Worm (Caenorhabditis elegans) whole organism, late embryonic: ENCODE results near the gene paqr-1.

ENCODE experiments used
- C08G9.2 ChIP-seq: sonication (generic microtip); optimal IDR thresholded peaks from 2 replicates; lab custom pipeline; 2016; ENCODE audit warnings: mild to moderate bottlenecking, missing genetic modification characterization, moderate library complexity, missing compliant biosample characterization
- F13H6.1 ChIP-seq: sonication (generic microtip); optimal IDR thresholded peaks from 2 replicates; lab custom pipeline; 2016; ENCODE audit warnings: missing genetic modification characterization, missing compliant biosample characterization
- K09A11.1 ChIP-seq: sonication (generic microtip); optimal IDR thresholded peaks from 2 replicates; lab custom pipeline; 2017; ENCODE audit warnings: antibody characterized with exemption, mild to moderate bottlenecking, missing genetic modification characterization, missing compliant biosample characterization; ENCODE audit not compliant: insufficient read depth
- T23F11.4 ChIP-seq: fragments of 200-800 bp; sonication (Bioruptor generic); optimal IDR thresholded peaks from 2 replicates; lab custom pipeline; 2018; ENCODE audit warnings: mild to moderate bottlenecking, missing genetic modification characterization, missing compliant biosample characterization
- Y22D7AL.16 ChIP-seq: sonication (generic microtip); optimal IDR thresholded peaks from 2 replicates; lab custom pipeline; 2016; ENCODE audit warnings: missing genetic modification characterization, missing compliant biosample characterization
- ahr-1 ChIP-seq: sonication (generic microtip); optimal IDR thresholded peaks from 2 replicates; lab custom pipeline; 2016; ENCODE audit warnings: missing genetic modification characterization, missing compliant biosample characterization
- ama-1 ChIP-seq: fragments of 150-350 bp; optimal IDR thresholded peaks from 2 replicates; lab custom pipeline; 2014
- ceh-14 ChIP-seq: sonication (generic microtip); optimal IDR thresholded peaks from 2 replicates; lab custom pipeline; 2016; ENCODE audit warnings: missing genotype, missing genetic modification characterization, missing compliant biosample characterization
- ceh-18 ChIP-seq: sonication (generic microtip); optimal IDR thresholded peaks from 2 replicates; lab custom pipeline; 2016; ENCODE audit warnings: missing genetic modification characterization, missing compliant biosample characterization
- ceh-19 ChIP-seq: fragments of 200-800 bp; sonication (Bioruptor generic); optimal IDR thresholded peaks from 2 replicates; lab custom pipeline; 2018; ENCODE audit warnings: mild to moderate bottlenecking, missing genetic modification characterization, missing compliant biosample characterization
- ceh-2 ChIP-seq: sonication (generic microtip); optimal IDR thresholded peaks from 2 replicates; lab custom pipeline; 2016; ENCODE audit warnings: missing genotype, missing genetic modification characterization, missing compliant biosample characterization
- ceh-24 ChIP-seq: sonication (generic microtip); optimal IDR thresholded peaks from 2 replicates; lab custom pipeline; 2016; ENCODE audit warnings: mild to moderate bottlenecking, missing genetic modification characterization, missing compliant biosample characterization
- ceh-31 ChIP-seq: sonication (generic microtip); optimal IDR thresholded peaks from 2 replicates; lab custom pipeline; 2016; ENCODE audit warnings: missing genetic modification characterization, missing compliant biosample characterization
- ceh-48 ChIP-seq: sonication (generic microtip); optimal IDR thresholded peaks from 2 replicates; lab custom pipeline; 2016; ENCODE audit warnings: missing genetic modification characterization, inconsistent platforms, missing compliant biosample characterization
- ceh-6 ChIP-seq: fragments of 200-800 bp; sonication (Bioruptor generic); optimal IDR thresholded peaks from 2 replicates; lab custom pipeline; 2018; ENCODE audit warnings: mild to moderate bottlenecking, missing genetic modification characterization, missing compliant biosample characterization
- ceh-9 ChIP-seq: sonication (generic microtip); optimal IDR thresholded peaks from 2 replicates; lab custom pipeline; 2016; ENCODE audit warnings: mild to moderate bottlenecking, missing genetic modification characterization, inconsistent platforms, missing compliant biosample characterization
- dmd-4 ChIP-seq: sonication (generic microtip); optimal IDR thresholded peaks from 2 replicates; lab custom pipeline; 2016; ENCODE audit warnings: borderline replicate concordance, missing genetic modification characterization, missing compliant biosample characterization
- dve-1 ChIP-seq: sonication (generic microtip); optimal IDR thresholded peaks from 2 replicates; lab custom pipeline; 2017; ENCODE audit warnings: antibody characterized with exemption, mild to moderate bottlenecking, missing genetic modification characterization, missing compliant biosample characterization
- ets-4 ChIP-seq: sonication (generic microtip); optimal IDR thresholded peaks from 2 replicates; lab custom pipeline; 2016; ENCODE audit warnings: missing genetic modification characterization, missing compliant biosample characterization
- eyg-1 ChIP-seq: sonication (generic microtip); optimal IDR thresholded peaks from 2 replicates; lab custom pipeline; 2016; ENCODE audit warnings: missing genotype, missing genetic modification characterization, missing compliant biosample characterization
- hlh-15 ChIP-seq: sonication (generic microtip); optimal IDR thresholded peaks from 2 replicates; lab custom pipeline; 2016; ENCODE audit warnings: missing genetic modification characterization, missing compliant biosample characterization
- hlh-30 ChIP-seq: sonication (generic microtip); optimal IDR thresholded peaks from 2 replicates; lab custom pipeline; 2017; ENCODE audit warnings: antibody characterized with exemption, missing genetic modification characterization, missing compliant biosample characterization; ENCODE audit not compliant: insufficient read depth
- hlh-6 ChIP-seq: sonication (generic microtip); optimal IDR thresholded peaks from 2 replicates; lab custom pipeline; 2016; ENCODE audit warnings: missing genotype, missing genetic modification characterization, missing compliant biosample characterization
- lin-11 ChIP-seq: fragments of 200-800 bp; sonication (Bioruptor generic); optimal IDR thresholded peaks from 2 replicates; lab custom pipeline; 2018; ENCODE audit warnings: mild to moderate bottlenecking, missing genetic modification characterization, missing compliant biosample characterization
- madf-2 ChIP-seq: sonication (generic microtip); optimal IDR thresholded peaks from 2 replicates; lab custom pipeline; 2017; ENCODE audit warnings: missing genetic modification characterization, missing compliant biosample characterization
- mec-3 ChIP-seq: sonication (generic microtip); optimal IDR thresholded peaks from 2 replicates; lab custom pipeline; 2016; ENCODE audit warnings: borderline replicate concordance, missing genetic modification characterization, missing compliant biosample characterization
- nfya-1 ChIP-seq: sonication (generic microtip); optimal IDR thresholded peaks from 2 replicates; lab custom pipeline; 2017; ENCODE audit warnings: missing genetic modification characterization, mild to moderate bottlenecking, missing compliant biosample characterization, antibody characterized with exemption, moderate library complexity
- nhr-232 ChIP-seq: sonication (generic microtip); optimal IDR thresholded peaks from 2 replicates; lab custom pipeline; 2016; ENCODE audit warnings: missing genetic modification characterization, missing compliant biosample characterization
- pag-3 ChIP-seq: sonication (generic microtip); optimal IDR thresholded peaks from 2 replicates; lab custom pipeline; 2016; ENCODE audit warnings: missing compliant biosample characterization, missing genetic modification characterization, borderline replicate concordance
- pat-9 ChIP-seq: fragments of 200-800 bp; sonication (Bioruptor generic); optimal IDR thresholded peaks from 2 replicates; lab custom pipeline; 2018; ENCODE audit warnings: mild to moderate bottlenecking, missing genetic modification characterization, moderate library complexity, missing compliant biosample characterization
- pros-1 ChIP-seq: fragments of 150-350 bp; optimal IDR thresholded peaks from 2 replicates; lab custom pipeline; 2014; ENCODE audit warnings: missing biosample characterization, missing genetic modification reagents, missing genetic modification characterization
- ref-2 ChIP-seq: sonication (generic microtip); optimal IDR thresholded peaks from 2 replicates; lab custom pipeline; 2016; ENCODE audit warnings: missing genetic modification characterization, missing compliant biosample characterization
- rnt-1 ChIP-seq: sonication (generic microtip); optimal IDR thresholded peaks from 2 replicates; lab custom pipeline; 2016; ENCODE audit warnings: missing genetic modification characterization, missing compliant biosample characterization
- sox-4 ChIP-seq: sonication (generic microtip); optimal IDR thresholded peaks from 2 replicates; lab custom pipeline; 2017; ENCODE audit warnings: mild to moderate bottlenecking, missing genetic modification characterization, inconsistent platforms, missing compliant biosample characterization
- syd-9 ChIP-seq: sonication (generic microtip); optimal IDR thresholded peaks from 2 replicates; lab custom pipeline; 2016; ENCODE audit warnings: mild to moderate bottlenecking, missing genetic modification characterization, moderate library complexity, missing compliant biosample characterization
- tbx-2 ChIP-seq: sonication (generic microtip); optimal IDR thresholded peaks from 2 replicates; lab custom pipeline; 2016; ENCODE audit warnings: missing genetic modification characterization, missing compliant biosample characterization
- ttx-3 ChIP-seq: sonication (generic microtip); optimal IDR thresholded peaks from 2 replicates; lab custom pipeline; 2016; ENCODE audit warnings: missing genetic modification reagents, missing genetic modification characterization, missing compliant biosample characterization
- unc-42 ChIP-seq: sonication (generic microtip); optimal IDR thresholded peaks from 2 replicates; lab custom pipeline; 2016; ENCODE audit warnings: missing genotype, missing genetic modification characterization, missing compliant biosample characterization
- unc-86 ChIP-seq: sonication (generic microtip); optimal IDR thresholded peaks from 2 replicates; lab custom pipeline; 2016; ENCODE audit warnings: missing genetic modification characterization, missing compliant biosample characterization
- ztf-16 ChIP-seq: sonication (generic microtip); optimal IDR thresholded peaks from 2 replicates; lab custom pipeline; 2017; ENCODE audit warnings: missing genetic modification characterization, missing compliant biosample characterization

paqr-1 gene

DNA sequence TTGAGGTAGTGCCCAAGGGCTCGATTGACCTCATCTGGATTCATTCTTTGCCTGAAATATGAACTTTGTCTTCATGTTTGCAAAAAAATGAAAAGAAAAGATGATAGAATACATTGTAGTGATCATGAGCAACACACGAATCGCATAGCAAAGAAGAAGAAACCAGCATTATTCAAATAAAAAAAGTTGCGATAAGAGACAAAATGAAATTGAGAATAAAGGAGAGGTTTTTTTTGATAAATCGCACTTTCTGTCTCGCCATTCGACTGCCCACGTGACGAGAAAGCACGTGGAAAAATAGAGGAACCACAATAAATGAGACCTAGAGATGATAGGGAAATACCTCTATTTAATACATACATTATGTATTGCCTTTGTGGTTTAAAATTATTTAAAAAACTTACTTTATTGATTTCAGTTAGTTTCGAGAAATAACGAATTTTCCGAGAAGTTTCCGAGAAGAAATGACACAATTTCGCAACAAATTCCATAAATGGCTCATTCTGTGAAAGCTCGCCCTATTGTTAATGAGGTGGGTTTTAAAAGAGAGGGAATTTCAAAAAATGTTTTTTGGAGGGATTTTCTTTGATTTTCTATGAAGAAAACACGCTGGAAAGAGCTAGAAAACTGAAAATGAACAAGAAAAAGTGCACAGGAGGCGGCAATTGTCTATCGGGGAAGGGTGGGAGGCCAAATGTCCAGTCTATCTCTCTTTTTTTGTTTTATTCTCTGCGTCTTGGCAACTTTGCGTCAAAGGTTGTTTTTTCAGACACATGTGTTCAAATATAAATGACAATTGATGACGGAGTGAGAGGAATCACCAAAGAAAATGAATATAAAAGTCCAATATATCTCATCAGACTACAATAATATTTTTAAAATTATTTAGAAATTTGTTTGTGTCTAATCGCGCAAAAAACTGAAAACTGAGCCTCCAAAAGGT lies at the start of gene paqr-1:
TSS of gene paqr-1 (minus strand) at position 51 of the 943 bp plus-strand sequence.
- no peak for TF ChIP-seq pros-1 (tag; lab: Kevin White, UChicago)
- no peak for TF ChIP-seq ceh-2 (tag; lab: Kevin White, UChicago)
- TF ChIP-seq K09A11.1 (tag; lab: Kevin White, UChicago) = no peak
- TF ChIP-seq sox-4 (tag; lab: Kevin White, UChicago) = no peak
- no peak for TF ChIP-seq ztf-16
- peak; percentile 50 for TF ChIP-seq hlh-30 (tag; lab: Kevin White, UChicago)
- TF ChIP-seq ceh-24 (tag; lab: Kevin White, UChicago) = no peak
- TF ChIP-seq unc-86 = no peak
- TF ChIP-seq eyg-1 (tag; lab: Kevin White, UChicago) = no peak
- TF ChIP-seq ceh-31 = peak; percentile 21
- TF ChIP-seq unc-42 (tag; lab: Kevin White, UChicago) = peak; percentile 15
- no peak for TF ChIP-seq Y22D7AL.16 (tag; lab: Kevin White, UChicago)
- no peak for TF ChIP-seq madf-2 (tag; lab: Kevin White, UChicago)

DNA sequence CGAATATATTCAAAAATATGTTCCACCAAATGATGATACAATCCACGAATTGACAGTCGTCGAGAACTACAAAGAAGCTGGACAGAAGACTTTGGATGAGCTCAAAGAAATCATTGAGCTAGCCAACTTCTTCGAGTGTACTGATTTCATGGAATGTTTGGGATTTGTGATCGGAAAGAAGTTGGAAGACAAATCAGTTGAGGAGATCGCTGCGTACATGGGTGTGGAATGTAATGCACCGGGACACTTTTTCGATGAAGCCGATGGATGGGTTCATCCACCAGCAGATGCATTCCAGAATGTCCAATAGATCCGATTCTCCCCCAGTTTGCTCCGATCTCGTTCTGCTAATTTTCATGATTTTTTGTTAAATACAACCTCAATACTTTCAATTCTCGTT lies 48.3 kb upstream of the paqr-1 start:
- TF ChIP-seq C08G9.2 (tag; lab: Kevin White, UChicago) (no peak), hlh-30 (tag; lab: Kevin White, UChicago) (no peak), ahr-1 (tag; lab: Kevin White, UChicago) (no peak), ref-2 (tag; lab: Kevin White, UChicago) (no peak), lin-11 (no peak), unc-42 (tag; lab: Kevin White, UChicago) (no peak), pat-9 (no peak), eyg-1 (tag; lab: Kevin White, UChicago) (no peak), ceh-6 (GFP tag; lab: Kevin White, UChicago) (no peak), K09A11.1 (tag; lab: Kevin White, UChicago) (no peak), ceh-19 (GFP tag; lab: Kevin White, UChicago) (no peak), dve-1 (tag; lab: Kevin White, UChicago) (no peak), dmd-4 (tag; lab: Kevin White, UChicago) (no peak), ceh-9 (tag; lab: Kevin White, UChicago) (no peak), hlh-15 (tag; lab: Kevin White, UChicago) (no peak), ama-1 (lab: Kevin White, UChicago) (no peak), nhr-232 (tag; lab: Kevin White, UChicago) (no peak), ceh-14 (no peak)

DNA sequence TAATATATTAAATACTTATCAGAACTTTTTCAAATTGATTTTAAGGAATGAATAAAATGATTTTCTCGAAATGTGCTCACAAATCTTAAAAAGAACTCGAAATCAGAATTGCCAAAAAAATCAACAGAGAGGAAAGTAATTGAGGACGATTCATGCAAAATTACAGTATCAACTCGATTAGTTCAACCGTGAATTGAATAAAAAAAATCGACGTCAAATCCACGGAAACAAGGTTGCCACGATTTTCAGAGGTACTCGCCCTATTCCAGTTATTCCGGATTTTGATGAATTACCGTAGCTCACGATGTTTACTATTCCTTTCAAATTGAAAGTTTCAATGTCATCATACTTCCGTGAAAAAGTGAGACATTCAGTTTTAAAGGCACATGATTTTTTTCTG lies 47.1 kb upstream of the paqr-1 start, which contains the start of gene F15B10.3:
TSS of gene F15B10.3 (plus strand) at position 301 of the 400 bp plus-strand sequence.
- TF ChIP-seq mec-3 (tag; lab: Kevin White, UChicago) = no peak

DNA sequence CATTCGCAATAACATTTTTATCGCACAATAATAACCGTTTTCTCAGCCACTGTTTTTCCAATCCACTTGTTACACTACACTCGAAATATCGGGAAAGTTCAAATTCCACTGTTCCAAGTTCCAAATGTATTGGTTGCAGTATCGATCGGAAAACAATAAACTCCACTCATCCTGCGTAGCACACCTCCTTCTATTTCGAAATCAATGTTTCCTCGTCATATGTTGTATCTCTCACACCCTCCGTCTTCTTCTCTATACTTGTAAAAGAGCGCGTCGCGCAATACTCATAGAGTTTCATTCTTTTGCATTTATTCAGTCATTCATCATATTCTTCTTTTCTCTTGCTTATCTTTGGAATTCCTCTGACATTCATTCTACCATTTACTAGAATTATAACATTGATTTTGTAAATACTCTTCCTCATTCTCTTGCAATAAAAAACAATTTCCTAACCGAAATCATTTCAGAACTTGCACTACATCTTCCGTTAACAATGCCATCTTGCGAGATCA lies 46.0 kb upstream of the paqr-1 start, which contains the start of gene sup-36:
TSS of gene sup-36 (plus strand) at position 462 of the 512 bp plus-strand sequence.
- TF ChIP-seq nhr-232 (tag; lab: Kevin White, UChicago) (no peak), hlh-30 (tag; lab: Kevin White, UChicago) (peak; percentile 5), madf-2 (tag; lab: Kevin White, UChicago) (no peak), tbx-2 (tag; lab: Kevin White, UChicago) (no peak), sox-4 (tag; lab: Kevin White, UChicago) (no peak), ceh-48 (tag; lab: Kevin White, UChicago) (peak; percentile 40)

DNA sequence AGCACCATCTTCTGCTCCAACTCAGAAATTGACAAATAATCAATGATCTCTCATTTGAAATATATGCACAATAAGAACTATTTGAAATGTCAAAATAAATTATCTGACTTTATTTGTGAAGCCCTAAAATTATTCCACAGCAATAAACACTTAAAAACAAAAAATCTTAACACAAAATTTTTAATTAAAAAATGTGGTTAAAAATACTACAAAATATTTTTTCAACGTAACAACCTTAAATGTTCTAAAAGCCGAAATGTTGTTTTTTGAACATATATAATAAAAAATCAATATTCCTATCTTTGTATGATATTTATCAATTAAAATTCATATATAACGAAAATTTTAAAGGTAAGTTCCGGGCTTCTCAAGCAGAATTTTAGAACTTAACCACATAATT lies 44.2 kb upstream of the paqr-1 start, which contains the start of gene F38A5.8:
TSS of gene F38A5.8 (plus strand) at position 301 of the 400 bp plus-strand sequence.
- no peak for TF ChIP-seq rnt-1 (tag; lab: Kevin White, UChicago)
- TF ChIP-seq ttx-3 (tag; lab: Kevin White, UChicago) = no peak
- no peak for TF ChIP-seq ceh-2 (tag; lab: Kevin White, UChicago)
- no peak for TF ChIP-seq mec-3 (tag; lab: Kevin White, UChicago)
- TF ChIP-seq F13H6.1 = no peak
- TF ChIP-seq dve-1 (tag; lab: Kevin White, UChicago) = no peak
- TF ChIP-seq T23F11.4 = no peak
- TF ChIP-seq ceh-48 (tag; lab: Kevin White, UChicago) = no peak
- TF ChIP-seq Y22D7AL.16 (tag; lab: Kevin White, UChicago) = no peak
- no peak for TF ChIP-seq nfya-1
- no peak for TF ChIP-seq ets-4 (tag; lab: Kevin White, UChicago)
- no peak for TF ChIP-seq syd-9 (tag; lab: Kevin White, UChicago)
- TF ChIP-seq hlh-6 (tag; lab: Kevin White, UChicago) = no peak
- no peak for TF ChIP-seq hlh-15 (tag; lab: Kevin White, UChicago)
- no peak for TF ChIP-seq ceh-18
- no peak for TF ChIP-seq pag-3 (tag; lab: Kevin White, UChicago)
- no peak for TF ChIP-seq madf-2 (tag; lab: Kevin White, UChicago)
- TF ChIP-seq eyg-1 (tag; lab: Kevin White, UChicago) = no peak
